Worm (Caenorhabditis elegans): ENCODE data around the gene F41E7.9.

ce11 chrX:10285634-10286033 is 30.2 kb downstream of the F41E7.9 start, which contains the start of gene npr-6:
- TF ChIP-seq cog-1 (tag; optimal IDR thresholded peaks at IDR 0.05) (no peak), ztf-23 (GFP tag; IDR thresholded peaks at IDR 0.05) (no peak), klf-2 (GFP tag; conservative IDR thresholded peaks at IDR 0.05) (no peak), ref-1 (GFP tag; conservative IDR thresholded peaks at IDR 0.05) (no peak), ztf-29 (GFP tag; IDR thresholded peaks at IDR 0.05) (no peak), tab-1 (GFP tag; IDR thresholded peaks at IDR 0.05) (no peak), flt-1 (GFP tag; IDR thresholded peaks at IDR 0.05) (no peak), T22C8.4 (GFP tag; IDR thresholded peaks at IDR 0.05) (no peak)

All from whole organism, midembryonic.